Fruit fly (Drosophila melanogaster): Measurements from ENCODE around the gene CG5715.

CG5715 gene

dm6 chr3R:24294784-24295555, 771 bp upstream of the CG5715 start, which contains the start of gene crb:
Gene crb (plus strand): TSS chr3R:24295078.
- TF ChIP-seq woc (GFP tag; optimal IDR thresholded peaks at IDR 0.05) (no peak), sv (GFP tag; optimal IDR thresholded peaks at IDR 0.05) (peak; percentile 37), sage (GFP tag; optimal IDR thresholded peaks at IDR 0.05) (no peak), HLH106 (tag; optimal IDR thresholded peaks at IDR 0.05) (peak; percentile 43), rgr (GFP tag; optimal IDR thresholded peaks at IDR 0.05) (peak; percentile 67), Sp1 (GFP tag; optimal IDR thresholded peaks at IDR 0.05) (peak; percentile 54), Dfd (GFP tag; optimal IDR thresholded peaks at IDR 0.05) (no peak), jim (GFP tag; optimal IDR thresholded peaks at IDR 0.05) (peak; percentile 39), usp (GFP tag; optimal IDR thresholded peaks at IDR 0.05) (no peak), pan (optimal IDR thresholded peaks at IDR 0.05) (no peak), Hnf4 (GFP tag; optimal IDR thresholded peaks at IDR 0.05) (peak; percentile 69), fru (GFP tag; optimal IDR thresholded peaks at IDR 0.05) (peak; percentile 61), h (GFP tag; optimal IDR thresholded peaks at IDR 0.05) (peak; percentile 65), CrebA (GFP tag; optimal IDR thresholded peaks at IDR 0.05; ENCODE audit: borderline replicate concordance) (no peak), Myc (optimal IDR thresholded peaks at IDR 0.05) (no peak), foxo (GFP tag; optimal IDR thresholded peaks at IDR 0.05) (peak in 1 of 2 experiments; percentile 69), lola (GFP tag; optimal IDR thresholded peaks at IDR 0.05) (no peak), Vsx2 (GFP tag; optimal IDR thresholded peaks at IDR 0.05; ENCODE audit: partially characterized antibody) (no peak), Jra (GFP tag; optimal IDR thresholded peaks at IDR 0.05) (peak; percentile 45), CG9705 (GFP tag; optimal IDR thresholded peaks at IDR 0.05) (peak; percentile 14), tai (GFP tag; optimal IDR thresholded peaks at IDR 0.05) (no peak), psq (GFP tag; optimal IDR thresholded peaks at IDR 0.05) (no peak), Abd-B (GFP tag; optimal IDR thresholded peaks at IDR 0.05) (no peak), Rel (GFP tag; optimal IDR thresholded peaks at IDR 0.05) (no peak), Rel (tag; optimal IDR thresholded peaks at IDR 0.05) (peak; percentile 66), OdsH (GFP tag; optimal IDR thresholded peaks at IDR 0.05) (peak; percentile 56), Hr78 (GFP tag; optimal IDR thresholded peaks at IDR 0.05) (no peak), dl (GFP tag; optimal IDR thresholded peaks at IDR 0.05; ENCODE audit: insufficient read depth in 1 of 2, partially characterized antibody in 2 of 2) (no peak), Hr83 (GFP tag; optimal IDR thresholded peaks at IDR 0.05; ENCODE audit: poor library complexity, severe bottlenecking) (peak; percentile 80), N (GFP tag; optimal IDR thresholded peaks at IDR 0.05) (no peak), CG32264 (GFP tag; optimal IDR thresholded peaks at IDR 0.05) (no peak), br (GFP tag; optimal IDR thresholded peaks at IDR 0.05) (peak; percentile 68), ey (GFP tag; optimal IDR thresholded peaks at IDR 0.05) (peak; percentile 43), dsf (GFP tag; optimal IDR thresholded peaks at IDR 0.05; ENCODE audit: borderline replicate concordance) (no peak), Mio (GFP tag; optimal IDR thresholded peaks at IDR 0.05) (no peak), brk (GFP tag; optimal IDR thresholded peaks at IDR 0.05) (no peak), Dif (GFP tag; optimal IDR thresholded peaks at IDR 0.05; ENCODE audit: partially characterized antibody) (peak; percentile 60), GATAd (GFP tag; optimal IDR thresholded peaks at IDR 0.05) (no peak), dmrt93B (GFP tag; optimal IDR thresholded peaks at IDR 0.05) (no peak)

dm6 chr3R:24293171-24293570, 1.0 kb downstream of the CG5715 start:
- no peak for TF ChIP-seq Rel (GFP tag; optimal IDR thresholded peaks at IDR 0.05)
- TF ChIP-seq Rel (tag; optimal IDR thresholded peaks at IDR 0.05), result no peak
- TF ChIP-seq Mio (GFP tag; optimal IDR thresholded peaks at IDR 0.05), result no peak

Data from whole organism, wandering third instar larva.